Fruit fly (Drosophila melanogaster): ENCODE measurements around the gene NTPase.

The NTPase gene

dm6 chr2L:2885503-2886225, at the start of gene NTPase, which contains the start of gene lilli:
TSS of gene NTPase (minus strand) at chr2L:2885850.
TSS of gene lilli (plus strand) at chr2L:2885929.
- TF ChIP-seq CTCF (optimal IDR thresholded peaks at IDR 0.05) (peak in 1 of 2 experiments; percentile 14), CG8478 (optimal IDR thresholded peaks at IDR 0.05) (no peak)

- TF ChIP-seq CG8478 (optimal IDR thresholded peaks at IDR 0.05), result no peak
- TF ChIP-seq CTCF (optimal IDR thresholded peaks at IDR 0.05), result no peak
These were observed 46.0 kb upstream of the NTPase start for dm6 chr2L:2931555-2932131.

dm6 chr2L:2930646-2931045, 45.0 kb upstream of the NTPase start:
- no peak for TF ChIP-seq CG8478 (optimal IDR thresholded peaks at IDR 0.05)
- no peak for TF ChIP-seq CTCF (optimal IDR thresholded peaks at IDR 0.05)

- TF ChIP-seq CTCF (optimal IDR thresholded peaks at IDR 0.05) (no peak), CG8478 (optimal IDR thresholded peaks at IDR 0.05) (no peak)
These were observed 38.7 kb upstream of the NTPase start for dm6 chr2L:2924266-2924801.

- no peak for TF ChIP-seq CTCF (optimal IDR thresholded peaks at IDR 0.05)
- TF ChIP-seq CG8478 (optimal IDR thresholded peaks at IDR 0.05), result no peak
These were observed 35.0 kb upstream of the NTPase start for dm6 chr2L:2920641-2921040.

dm6 chr2L:2910957-2911356, 25.3 kb upstream of the NTPase start:
- TF ChIP-seq CG8478 (optimal IDR thresholded peaks at IDR 0.05), result no peak
- no peak for TF ChIP-seq CTCF (optimal IDR thresholded peaks at IDR 0.05)

- TF ChIP-seq CG8478 (optimal IDR thresholded peaks at IDR 0.05) (no peak), CTCF (optimal IDR thresholded peaks at IDR 0.05) (no peak)
These were observed 23.8 kb upstream of the NTPase start for dm6 chr2L:2909495-2909894.

dm6 chr2L:2908440-2909154, 22.9 kb upstream of the NTPase start:
- no peak for TF ChIP-seq CTCF (optimal IDR thresholded peaks at IDR 0.05)
- no peak for TF ChIP-seq CG8478 (optimal IDR thresholded peaks at IDR 0.05)

dm6 chr2L:2907776-2908175, 22.1 kb upstream of the NTPase start:
- no peak for TF ChIP-seq CG8478 (optimal IDR thresholded peaks at IDR 0.05)
- no peak for TF ChIP-seq CTCF (optimal IDR thresholded peaks at IDR 0.05)

- no peak for TF ChIP-seq CG8478 (optimal IDR thresholded peaks at IDR 0.05)
- TF ChIP-seq CTCF (optimal IDR thresholded peaks at IDR 0.05), result no peak
These were observed 20.5 kb upstream of the NTPase start for dm6 chr2L:2906122-2906521.

- TF ChIP-seq CTCF (optimal IDR thresholded peaks at IDR 0.05) (no peak), CG8478 (optimal IDR thresholded peaks at IDR 0.05) (no peak)
These were observed 19.4 kb upstream of the NTPase start for dm6 chr2L:2905051-2905446.

dm6 chr2L:2904316-2905050, 18.8 kb upstream of the NTPase start:
- TF ChIP-seq CG8478 (optimal IDR thresholded peaks at IDR 0.05) (no peak), CTCF (optimal IDR thresholded peaks at IDR 0.05) (no peak)

- TF ChIP-seq CTCF (optimal IDR thresholded peaks at IDR 0.05) (no peak), CG8478 (optimal IDR thresholded peaks at IDR 0.05) (no peak)
These were observed 18.0 kb upstream of the NTPase start for dm6 chr2L:2903649-2904048.

- TF ChIP-seq CG8478 (optimal IDR thresholded peaks at IDR 0.05) (no peak), CTCF (optimal IDR thresholded peaks at IDR 0.05) (no peak)
These were observed 15.8 kb upstream of the NTPase start for dm6 chr2L:2901445-2901844.

Data from S2 (cell line).